Fruit fly (Drosophila melanogaster): Measurements from ENCODE around the gene ko.

The ko gene

dm6 chr3L:21037404-21037803, 93.6 kb downstream of the ko start (continued):
- TF ChIP-seq CG12104 (GFP tag; optimal IDR thresholded peaks at IDR 0.05) (peak; percentile 63), unc-4 (GFP tag; IDR thresholded peaks at IDR 0.05; ENCODE audit: partially characterized antibody) (no peak), hth (optimal IDR thresholded peaks at IDR 0.05) (no peak), HLH4C (GFP tag; IDR thresholded peaks at IDR 0.05; ENCODE audit: partially characterized antibody) (no peak), usp (GFP tag; optimal IDR thresholded peaks at IDR 0.05) (no peak), MTF-1 (GFP tag; optimal IDR thresholded peaks at IDR 0.05; ENCODE audit: borderline replicate concordance) (peak; percentile 62), Taf1 (GFP tag; IDR thresholded peaks at IDR 0.05) (no peak), Nf-YB (GFP tag; optimal IDR thresholded peaks at IDR 0.05) (peak; percentile 66), CG12391 (tag; optimal IDR thresholded peaks at IDR 0.05) (peak; percentile 89), phol (tag; optimal IDR thresholded peaks at IDR 0.05) (peak; percentile 85), Usf (GFP tag; optimal IDR thresholded peaks at IDR 0.05) (no peak), CG9876 (GFP tag; optimal IDR thresholded peaks at IDR 0.05) (no peak), CG3847 (GFP tag; IDR thresholded peaks at IDR 0.05) (peak; percentile 77), NC2α (GFP tag; optimal IDR thresholded peaks at IDR 0.05) (no peak), CG9817 (tag; optimal IDR thresholded peaks at IDR 0.05) (peak; percentile 69), CG8924 (tag; optimal IDR thresholded peaks at IDR 0.05) (peak; percentile 88), Abd-B (GFP tag; optimal IDR thresholded peaks at IDR 0.05) (peak; percentile 67), D19A (tag; optimal IDR thresholded peaks at IDR 0.05) (peak; percentile 79), CG31388 (GFP tag; optimal IDR thresholded peaks at IDR 0.05) (peak; percentile 42), ranshi (GFP tag; IDR thresholded peaks at IDR 0.05) (peak; percentile 81), Max (GFP tag; optimal IDR thresholded peaks at IDR 0.05) (peak; percentile 71), CG11398 (GFP tag; optimal IDR thresholded peaks at IDR 0.05) (peak; percentile 51), ERR (GFP tag; optimal IDR thresholded peaks at IDR 0.05) (peak; percentile 43), CG8944 (GFP tag; optimal IDR thresholded peaks at IDR 0.05) (peak; percentile 49), CG14441 (GFP tag; IDR thresholded peaks at IDR 0.05) (peak; percentile 63), CG15696 (tag; optimal IDR thresholded peaks at IDR 0.05) (peak; percentile 10), Doc2 (GFP tag; IDR thresholded peaks at IDR 0.05) (no peak), B-H1 (GFP tag; IDR thresholded peaks at IDR 0.05) (peak; percentile 47; the same call in 2 of the 3 replicates), CG7271 (tag; optimal IDR thresholded peaks at IDR 0.05) (no peak), pnt (GFP tag; optimal IDR thresholded peaks at IDR 0.05) (peak; percentile 41), dati (GFP tag; IDR thresholded peaks at IDR 0.05) (no peak), CG10565 (GFP tag; optimal IDR thresholded peaks at IDR 0.05) (no peak), sr (GFP tag; IDR thresholded peaks at IDR 0.05) (no peak), D19B (GFP tag; optimal IDR thresholded peaks at IDR 0.05) (peak; percentile 35), hkb (optimal IDR thresholded peaks at IDR 0.05) (no peak), hkb (GFP tag; IDR thresholded peaks at IDR 0.05) (peak; percentile 86), CG13424 (tag; optimal IDR thresholded peaks at IDR 0.05) (peak; percentile 84), CG11560 (tag; IDR thresholded peaks at IDR 0.05) (peak; percentile 59; the same call in 2 of the 3 replicates), CG12155 (GFP tag; optimal IDR thresholded peaks at IDR 0.05) (peak; percentile 73), CG13894 (tag; optimal IDR thresholded peaks at IDR 0.05) (peak; percentile 54), CG33557 (GFP tag; optimal IDR thresholded peaks at IDR 0.05) (peak; percentile 16), emc (GFP tag; optimal IDR thresholded peaks at IDR 0.05) (peak; percentile 0), Hmx (GFP tag; optimal IDR thresholded peaks at IDR 0.05) (peak; percentile 47), CG42726 (GFP tag; IDR thresholded peaks at IDR 0.05; ENCODE audit: partially characterized antibody) (no peak), jigr1 (GFP tag; IDR thresholded peaks at IDR 0.05) (no peak), H15 (GFP tag; IDR thresholded peaks at IDR 0.05) (no peak; the same call in 2 of the 3 replicates), CG10274 (GFP tag; optimal IDR thresholded peaks at IDR 0.05) (peak; percentile 46), CG7786 (GFP tag; optimal IDR thresholded peaks at IDR 0.05) (peak; percentile 37), CG17612 (GFP tag; IDR thresholded peaks at IDR 0.05) (no peak), CG8359 (GFP tag; optimal IDR thresholded peaks at IDR 0.05; ENCODE audit: borderline replicate concordance) (no peak), so (GFP tag; IDR thresholded peaks at IDR 0.05) (peak; percentile 80), NC2β (GFP tag; optimal IDR thresholded peaks at IDR 0.05) (no peak)
